Worm (Caenorhabditis elegans) whole organism, L4/young adult: ENCODE results near the gene F38B7.3.

Experiments
- dao-5 ChIP-seq: sonication (generic microtip); optimal IDR thresholded peaks from 2 replicates; lab custom pipeline; 2016; ENCODE audit warnings: missing genotype, missing genetic modification characterization, moderate library complexity, missing compliant biosample characterization
- him-1 ChIP-seq: sonication (generic microtip); optimal IDR thresholded peaks from 2 replicates; lab custom pipeline; 2016; ENCODE audit warnings: missing genotype, missing genetic modification reagents, missing genetic modification characterization, missing compliant biosample characterization

DNA sequence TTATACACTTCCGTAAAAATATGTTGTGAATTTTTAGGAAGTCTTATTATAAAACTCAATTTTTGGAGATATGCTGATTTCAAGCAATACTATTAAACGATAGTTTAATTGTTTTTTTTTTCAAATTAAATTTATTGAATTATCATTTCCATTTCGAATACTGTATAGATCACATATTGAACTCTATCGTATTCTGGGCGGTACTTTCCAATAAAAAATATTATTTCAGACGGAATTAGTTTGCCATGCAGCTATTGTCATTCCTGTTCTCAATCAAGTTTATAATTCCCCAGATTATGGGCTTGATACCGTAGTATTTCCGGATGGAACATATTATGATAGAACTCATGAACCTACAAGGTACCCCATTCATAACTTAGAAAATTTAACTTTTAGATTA, 25.7 kb downstream of the F38B7.3 start:
- TF ChIP-seq him-1 (tag; lab: Kevin White, UChicago): no peak
- no peak for TF ChIP-seq dao-5 (tag; lab: Kevin White, UChicago)
